In genomic region chrX:13815526-13816173, dm6 we compare ENCODE assay signal across 2 fruit fly cellular contexts.
TF ChIP-seq lines count a peak whose summit lies in the region.

No protein-coding gene starts in this region.

TF ChIP-seq in whole organism, embryonic, 481 proteins besides CTCF, POLR2A, EP300 and RAD21 (continued from another document and continues in another):
- TF ChIP-seq zen2 (GFP tag; IDR thresholded peaks at IDR 0.05; lab: Robert Waterston, UW; ENCODE audit: partially characterized antibody) (no peak), CG12236 (GFP tag; optimal IDR thresholded peaks at IDR 0.05; lab: Kevin White, UChicago) (peak; percentile 25), dpn (GFP tag; optimal IDR thresholded peaks at IDR 0.05; lab: Kevin White, UChicago) (peak; percentile 55 to 70), Chrac-16 (GFP tag; optimal IDR thresholded peaks at IDR 0.05; lab: Kevin White, UChicago) (peak; percentile 24), sqz (GFP tag; optimal IDR thresholded peaks at IDR 0.05; lab: Kevin White, UChicago) (peak; percentile 43), sens (GFP tag; lab: Kevin White, UChicago) (peak; percentile 97), CG10209 (GFP tag; optimal IDR thresholded peaks at IDR 0.05; lab: Kevin White, UChicago) (peak; percentile 60), aop (GFP tag; IDR thresholded peaks at IDR 0.05; lab: Robert Waterston, UW) (no peak), CG43689 (GFP tag; IDR thresholded peaks at IDR 0.05; lab: Robert Waterston, UW) (no peak), Stat92E (GFP tag; optimal IDR thresholded peaks at IDR 0.05; lab: Kevin White, UChicago) (no peak), esg (GFP tag; conservative IDR thresholded peaks at IDR 0.05; lab: Robert Waterston, UW) (peak; percentile 60), cwo (GFP tag; optimal IDR thresholded peaks at IDR 0.05; lab: Kevin White, UChicago) (peak; percentile 42), CG6854 (GFP tag; optimal IDR thresholded peaks at IDR 0.05; lab: Kevin White, UChicago) (peak; percentile 9), CG17912 (GFP tag; optimal IDR thresholded peaks at IDR 0.05; lab: Kevin White, UChicago) (no peak), CG3281 (GFP tag; optimal IDR thresholded peaks at IDR 0.05; lab: Kevin White, UChicago) (peak; percentile 61), CG16863 (GFP tag; optimal IDR thresholded peaks at IDR 0.05; lab: Kevin White, UChicago) (peak; percentile 28), sc (optimal IDR thresholded peaks at IDR 0.05; lab: Kevin White, UChicago) (no peak), sc (GFP tag; optimal IDR thresholded peaks at IDR 0.05; lab: Kevin White, UChicago) (peak; percentile 29), ken (GFP tag; IDR thresholded peaks at IDR 0.05; lab: Robert Waterston, UW) (no peak), CG17359 (tag; optimal IDR thresholded peaks at IDR 0.05; lab: Kevin White, UChicago) (peak; percentile 55), ro (GFP tag; IDR thresholded peaks at IDR 0.05; lab: Robert Waterston, UW) (no peak), Bgb (GFP tag; IDR thresholded peaks at IDR 0.05; lab: Robert Waterston, UW; ENCODE audit: partially characterized antibody) (no peak), BEAF-32 (GFP tag; optimal IDR thresholded peaks at IDR 0.05; lab: Kevin White, UChicago) (no peak), CG4328 (GFP tag; optimal IDR thresholded peaks at IDR 0.05; lab: Kevin White, UChicago) (peak; percentile 59), MTF-1 (GFP tag; optimal IDR thresholded peaks at IDR 0.05; lab: Kevin White, UChicago; ENCODE audit: borderline replicate concordance) (no peak), CG14710 (tag; optimal IDR thresholded peaks at IDR 0.05; lab: Kevin White, UChicago) (peak; percentile 47), CG31441 (GFP tag; IDR thresholded peaks at IDR 0.05; lab: Robert Waterston, UW) (peak; percentile 75), ab (GFP tag; optimal IDR thresholded peaks at IDR 0.05; lab: Kevin White, UChicago) (no peak), gsb (GFP tag; IDR thresholded peaks at IDR 0.05; lab: Robert Waterston, UW) (no peak), CG8359 (GFP tag; optimal IDR thresholded peaks at IDR 0.05; lab: Kevin White, UChicago; ENCODE audit: borderline replicate concordance) (peak; percentile 7), pros (GFP tag; optimal IDR thresholded peaks at IDR 0.05; lab: Kevin White, UChicago) (no peak), ranshi (GFP tag; IDR thresholded peaks at IDR 0.05; lab: Robert Waterston, UW) (peak; percentile 33; the same call in 1 of the 2 replicates), CG34376 (GFP tag; optimal IDR thresholded peaks at IDR 0.05; lab: Kevin White, UChicago) (no peak), tll (GFP tag; optimal IDR thresholded peaks at IDR 0.05; lab: Kevin White, UChicago) (no peak), CG3163 (GFP tag; optimal IDR thresholded peaks at IDR 0.05; lab: Kevin White, UChicago) (peak; percentile 8), CG10979 (tag; optimal IDR thresholded peaks at IDR 0.05; lab: Kevin White, UChicago) (peak; percentile 59), sug (tag; optimal IDR thresholded peaks at IDR 0.05; lab: Kevin White, UChicago) (peak; percentile 22), CG13287 (GFP tag; IDR thresholded peaks at IDR 0.05; lab: Robert Waterston, UW; ENCODE audit: partially characterized antibody) (no peak), Elba2 (GFP tag; optimal IDR thresholded peaks at IDR 0.05; lab: Kevin White, UChicago) (no peak), Oaz (GFP tag; IDR thresholded peaks at IDR 0.05; lab: Robert Waterston, UW) (0 out of 2 replicates have a peak, but pooled peaks have one; percentile 29), Dll (GFP tag; IDR thresholded peaks at IDR 0.05; lab: Robert Waterston, UW; ENCODE audit: partially characterized antibody) (no peak), ase (GFP tag; IDR thresholded peaks at IDR 0.05; lab: Robert Waterston, UW) (no peak), jigr1 (GFP tag; IDR thresholded peaks at IDR 0.05; lab: Robert Waterston, UW) (no peak; the same call in 2 of the 3 replicates), H15 (GFP tag; IDR thresholded peaks at IDR 0.05; lab: Robert Waterston, UW) (peak; percentile 53; the same call in 1 of the 3 replicates), CG2116 (GFP tag; optimal IDR thresholded peaks at IDR 0.05; lab: Kevin White, UChicago) (peak; percentile 16), gce (GFP tag; IDR thresholded peaks at IDR 0.05; lab: Robert Waterston, UW) (0 out of 3 replicates have a peak, but pooled peaks have one; percentile 31), h (optimal IDR thresholded peaks at IDR 0.05; lab: Kevin White, UChicago) (no peak), CG11398 (GFP tag; optimal IDR thresholded peaks at IDR 0.05; lab: Kevin White, UChicago) (no peak), Hr51 (GFP tag; optimal IDR thresholded peaks at IDR 0.05; lab: Kevin White, UChicago) (peak in 1 of 2 experiments; percentile 81), Gug (GFP tag; IDR thresholded peaks at IDR 0.05; lab: Robert Waterston, UW) (0 out of 4 replicates have a peak, but pooled peaks have one; percentile 43), Neu2 (GFP tag; optimal IDR thresholded peaks at IDR 0.05; lab: Kevin White, UChicago; ENCODE audit: borderline replicate concordance) (no peak), pzg (GFP tag; optimal IDR thresholded peaks at IDR 0.05; lab: Kevin White, UChicago) (no peak), CG2120 (GFP tag; optimal IDR thresholded peaks at IDR 0.05; lab: Kevin White, UChicago) (peak; percentile 55), al (GFP tag; IDR thresholded peaks at IDR 0.05; lab: Robert Waterston, UW) (peak; percentile 28; the same call in 1 of the 2 replicates), Drgx (GFP tag; IDR thresholded peaks at IDR 0.05; lab: Robert Waterston, UW) (peak; percentile 75), Mes4 (GFP tag; optimal IDR thresholded peaks at IDR 0.05; lab: Kevin White, UChicago) (peak; percentile 18), Mad (GFP tag; optimal IDR thresholded peaks at IDR 0.05; lab: Kevin White, UChicago) (peak; percentile 36), HLH54F (GFP tag; optimal IDR thresholded peaks at IDR 0.05; lab: Kevin White, UChicago) (peak; percentile 29), grn (GFP tag; optimal IDR thresholded peaks at IDR 0.05; lab: Kevin White, UChicago) (no peak), CG10654 (GFP tag; optimal IDR thresholded peaks at IDR 0.05; lab: Kevin White, UChicago) (no peak), cato (GFP tag; optimal IDR thresholded peaks at IDR 0.05; lab: Kevin White, UChicago; ENCODE audit: borderline replicate concordance) (peak; percentile 1), CG33557 (GFP tag; optimal IDR thresholded peaks at IDR 0.05; lab: Kevin White, UChicago) (no peak), lab (GFP tag; optimal IDR thresholded peaks at IDR 0.05; lab: Kevin White, UChicago) (peak; percentile 73), CG42726 (GFP tag; IDR thresholded peaks at IDR 0.05; lab: Robert Waterston, UW; ENCODE audit: partially characterized antibody) (no peak)

TF ChIP-seq in whole organism, prepupa, 60 proteins besides CTCF, POLR2A, EP300 and RAD21 (continued from another document):
- peak; percentile 46 for TF ChIP-seq CG8632 (GFP tag; optimal IDR thresholded peaks at IDR 0.05; lab: Kevin White, UChicago)
- TF ChIP-seq esn (GFP tag; optimal IDR thresholded peaks at IDR 0.05; lab: Kevin White, UChicago): peak; percentile 63
- TF ChIP-seq pdm3 (GFP tag; optimal IDR thresholded peaks at IDR 0.05; lab: Kevin White, UChicago): peak; percentile 82
- TF ChIP-seq CG8319 (GFP tag; optimal IDR thresholded peaks at IDR 0.05; lab: Kevin White, UChicago): peak; percentile 5
- peak; percentile 38 for TF ChIP-seq Ets21C (GFP tag; optimal IDR thresholded peaks at IDR 0.05; lab: Kevin White, UChicago)
- TF ChIP-seq vri (GFP tag; optimal IDR thresholded peaks at IDR 0.05; lab: Kevin White, UChicago): peak; percentile 49
- TF ChIP-seq CG11902 (GFP tag; optimal IDR thresholded peaks at IDR 0.05; lab: Kevin White, UChicago): peak; percentile 45
